Worm (Caenorhabditis elegans): ENCODE data around the gene F13E9.19.

Gene F13E9.19

DNA sequence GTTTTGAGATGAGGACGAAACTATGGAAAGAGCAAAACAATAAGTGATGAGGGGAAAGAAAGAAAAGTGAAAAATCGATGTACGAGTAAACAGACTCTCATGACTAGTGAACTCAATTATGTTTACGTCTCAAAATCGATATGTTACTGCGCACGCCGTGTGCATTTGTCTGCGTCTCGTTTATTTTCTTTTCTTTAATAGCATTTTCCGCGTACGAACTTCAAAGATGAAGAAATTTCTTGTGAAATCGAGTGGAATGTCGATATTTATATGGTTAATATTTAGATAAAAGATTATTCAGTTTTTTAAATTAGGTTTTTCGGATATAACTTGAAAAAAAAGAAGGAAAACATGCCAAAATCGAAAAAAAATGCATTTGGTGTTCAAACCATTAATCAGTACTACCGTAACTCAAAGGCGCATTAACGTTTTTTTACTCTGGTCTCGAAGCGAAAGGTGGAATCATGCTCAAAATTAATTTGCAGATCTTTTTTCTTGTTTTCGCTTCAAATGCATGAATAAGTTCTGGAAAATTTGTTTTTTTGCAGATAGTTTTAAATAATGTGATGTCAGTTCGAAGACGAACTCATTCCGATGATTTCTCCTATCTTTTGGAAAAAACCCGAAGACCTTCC is 37.8 kb downstream of the F13E9.19 start, which contains the start of gene fic-1 (continued):
- TF ChIP-seq R02D3.7 (tag; optimal IDR thresholded peaks at IDR 0.05) (no peak), ztf-4 (tag; optimal IDR thresholded peaks at IDR 0.05) (peak; percentile 63), mab-5 (tag; optimal IDR thresholded peaks at IDR 0.05) (peak; percentile 51), nhr-12 (tag; optimal IDR thresholded peaks at IDR 0.05) (no peak), lin-39 (tag; optimal IDR thresholded peaks at IDR 0.05) (no peak), gmeb-1 (tag; optimal IDR thresholded peaks at IDR 0.05) (no peak), nhr-129 (tag; optimal IDR thresholded peaks at IDR 0.05) (peak; percentile 81), nhr-21 (tag; optimal IDR thresholded peaks at IDR 0.05) (no peak), nhr-25 (tag; optimal IDR thresholded peaks at IDR 0.05) (no peak), blmp-1 (tag; optimal IDR thresholded peaks at IDR 0.05; ENCODE audit: insufficient read depth) (no peak), nhr-237 (tag; optimal IDR thresholded peaks at IDR 0.05) (no peak), C34F6.9 (tag; optimal IDR thresholded peaks at IDR 0.05) (peak; percentile 92), nhr-77 (tag; optimal IDR thresholded peaks at IDR 0.05) (no peak), elt-3 (tag; optimal IDR thresholded peaks at IDR 0.05) (no peak), nhr-23 (tag; optimal IDR thresholded peaks at IDR 0.05) (no peak)

DNA sequence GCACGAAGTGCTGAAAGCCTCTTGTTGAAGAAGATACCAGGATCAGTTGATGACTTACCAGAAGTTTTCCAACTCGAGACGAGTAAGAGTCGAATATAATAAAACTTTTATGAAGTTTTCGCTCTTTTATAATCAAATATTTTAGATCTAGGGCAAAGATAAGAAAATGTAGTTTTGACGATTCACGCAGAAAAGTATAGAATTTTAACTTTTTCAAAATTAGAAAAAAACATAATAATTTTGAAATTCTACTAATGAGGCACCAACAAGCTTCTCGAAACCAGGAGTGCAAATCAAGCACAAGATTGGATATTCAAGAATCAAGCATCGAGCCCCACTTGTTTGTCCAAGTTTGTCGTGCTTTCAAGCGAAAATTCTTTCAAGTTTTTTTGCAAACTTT is 49.6 kb downstream of the F13E9.19 start, which contains the start of gene Y69E1A.1:
Gene Y69E1A.1, minus strand, starts transcription at position 101 of the 400 bp plus-strand sequence.
- TF ChIP-seq nhr-12 (tag; optimal IDR thresholded peaks at IDR 0.05) (no peak), R02D3.7 (tag; optimal IDR thresholded peaks at IDR 0.05) (no peak), ztf-4 (tag; optimal IDR thresholded peaks at IDR 0.05) (no peak), zag-1 (tag; optimal IDR thresholded peaks at IDR 0.05) (no peak), nhr-10 (tag; optimal IDR thresholded peaks at IDR 0.05) (no peak), nhr-11 (tag; optimal IDR thresholded peaks at IDR 0.05) (no peak), nhr-25 (tag; optimal IDR thresholded peaks at IDR 0.05) (no peak), unc-39 (tag; optimal IDR thresholded peaks at IDR 0.05) (no peak), lin-39 (tag; optimal IDR thresholded peaks at IDR 0.05) (no peak), ceh-82 (tag; optimal IDR thresholded peaks at IDR 0.05) (no peak), nhr-129 (tag; optimal IDR thresholded peaks at IDR 0.05) (no peak), snpc-4 (tag; optimal IDR thresholded peaks at IDR 0.05) (no peak), mbf-1 (tag; optimal IDR thresholded peaks at IDR 0.05) (no peak)
